Worm (Caenorhabditis elegans): ENCODE results near the gene W02F12.2.

W02F12.2 gene

DNA sequence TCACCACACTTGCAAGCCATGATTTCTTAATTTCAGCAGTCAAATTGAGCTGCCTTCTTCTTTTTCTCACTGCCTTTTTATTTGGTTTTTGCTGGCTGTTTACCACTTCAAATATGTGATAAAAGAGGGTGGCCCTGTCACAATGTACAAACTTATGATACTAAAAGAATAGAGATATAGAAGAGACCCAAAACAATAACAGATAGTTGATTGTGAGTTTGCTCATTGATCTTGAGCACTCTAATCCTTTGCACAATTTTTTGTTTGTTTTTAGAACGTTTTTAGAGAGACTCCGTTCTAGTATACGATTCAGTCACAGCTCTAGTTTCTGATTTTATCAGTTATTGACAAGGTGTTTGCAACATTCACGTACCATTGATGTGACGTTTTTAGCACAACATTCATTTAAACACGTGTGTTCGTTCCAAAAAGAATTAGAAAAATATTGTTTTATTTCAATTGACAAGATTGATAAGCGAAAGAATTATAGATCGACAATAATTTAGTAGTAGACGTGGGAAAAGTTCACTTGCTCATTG, 5.6 kb downstream of the W02F12.2 start, which contains the start of gene mtl-1:
Gene mtl-1, minus strand, starts transcription at position 51 of the 539 bp plus-strand sequence.
- TF ChIP-seq lin-39 (tag; optimal IDR thresholded peaks at IDR 0.05): no peak
- no peak for TF ChIP-seq zag-1 (tag; optimal IDR thresholded peaks at IDR 0.05)
- no peak for TF ChIP-seq egl-27 (tag; optimal IDR thresholded peaks at IDR 0.05)
- no peak for TF ChIP-seq sma-9 (GFP tag; optimal IDR thresholded peaks at IDR 0.05)
- TF ChIP-seq sma-9 (tag; optimal IDR thresholded peaks at IDR 0.05): no peak
- no peak for TF ChIP-seq nhr-21 (tag; optimal IDR thresholded peaks at IDR 0.05)
- no peak for TF ChIP-seq ama-1 (optimal IDR thresholded peaks at IDR 0.05)
- no peak for TF ChIP-seq F13H6.1 (tag; optimal IDR thresholded peaks at IDR 0.05)
- TF ChIP-seq fos-1 (tag; optimal IDR thresholded peaks at IDR 0.05): no peak
- TF ChIP-seq ZK546.5 (tag; optimal IDR thresholded peaks at IDR 0.05): no peak
- TF ChIP-seq unc-39 (tag; optimal IDR thresholded peaks at IDR 0.05): no peak
- no peak for TF ChIP-seq nhr-11 (tag; optimal IDR thresholded peaks at IDR 0.05)
- TF ChIP-seq ztf-1 (GFP tag; conservative IDR thresholded peaks at IDR 0.05): no peak
- no peak for TF ChIP-seq mbf-1 (tag; optimal IDR thresholded peaks at IDR 0.05)
- no peak for TF ChIP-seq skn-1 (tag; optimal IDR thresholded peaks at IDR 0.05)
- no peak for TF ChIP-seq nhr-10 (tag; optimal IDR thresholded peaks at IDR 0.05)
- no peak for TF ChIP-seq nhr-6 (tag; optimal IDR thresholded peaks at IDR 0.05)

ce11 chrV:6690075-6690474, 7.4 kb downstream of the W02F12.2 start:
- TF ChIP-seq nhr-23 (tag; optimal IDR thresholded peaks at IDR 0.05): no peak
- TF ChIP-seq sma-3 (GFP tag; optimal IDR thresholded peaks at IDR 0.05): peak; percentile 62
- TF ChIP-seq unc-62 (GFP tag; optimal IDR thresholded peaks at IDR 0.05): no peak
- peak; percentile 39 for TF ChIP-seq nhr-25 (tag; optimal IDR thresholded peaks at IDR 0.05)
- TF ChIP-seq snpc-4 (tag; optimal IDR thresholded peaks at IDR 0.05): no peak

- TF ChIP-seq elt-1 (tag; optimal IDR thresholded peaks at IDR 0.05): no peak
- TF ChIP-seq ZK546.5 (tag; optimal IDR thresholded peaks at IDR 0.05): no peak
- no peak for TF ChIP-seq elt-3 (tag; optimal IDR thresholded peaks at IDR 0.05)
- TF ChIP-seq lsy-2 (tag; optimal IDR thresholded peaks at IDR 0.05): no peak
- TF ChIP-seq ztf-1 (GFP tag; conservative IDR thresholded peaks at IDR 0.05): no peak
- no peak for TF ChIP-seq nhr-6 (tag; optimal IDR thresholded peaks at IDR 0.05)
- TF ChIP-seq ceh-16 (tag; optimal IDR thresholded peaks at IDR 0.05): no peak
- no peak for TF ChIP-seq sma-9 (GFP tag; optimal IDR thresholded peaks at IDR 0.05)
- TF ChIP-seq sma-9 (tag; optimal IDR thresholded peaks at IDR 0.05): no peak
- TF ChIP-seq nhr-11 (tag; optimal IDR thresholded peaks at IDR 0.05): no peak
- no peak for TF ChIP-seq alr-1 (tag; optimal IDR thresholded peaks at IDR 0.05)
- TF ChIP-seq egl-27 (tag; optimal IDR thresholded peaks at IDR 0.05): no peak
- TF ChIP-seq unc-62 (GFP tag; optimal IDR thresholded peaks at IDR 0.05): no peak
These were observed 9.1 kb downstream of the W02F12.2 start, which contains the start of gene K11G9.5 for ce11 chrV:6688392-6688791. Gene K11G9.5, minus strand, starts transcription at chrV:6688492.

ce11 chrV:6685963-6686362, 11.5 kb downstream of the W02F12.2 start:
- TF ChIP-seq unc-39 (tag; optimal IDR thresholded peaks at IDR 0.05) (no peak), ztf-4 (tag; optimal IDR thresholded peaks at IDR 0.05) (no peak), nhr-237 (tag; optimal IDR thresholded peaks at IDR 0.05) (no peak), elt-1 (tag; optimal IDR thresholded peaks at IDR 0.05) (no peak), sma-9 (GFP tag; optimal IDR thresholded peaks at IDR 0.05) (no peak), sma-9 (tag; optimal IDR thresholded peaks at IDR 0.05) (no peak), elt-3 (tag; optimal IDR thresholded peaks at IDR 0.05) (no peak), unc-55 (GFP tag; optimal IDR thresholded peaks at IDR 0.05) (no peak), crh-2 (tag; optimal IDR thresholded peaks at IDR 0.05) (no peak), lsy-2 (tag; optimal IDR thresholded peaks at IDR 0.05) (no peak), egl-27 (tag; optimal IDR thresholded peaks at IDR 0.05) (no peak), nhr-12 (tag; optimal IDR thresholded peaks at IDR 0.05) (no peak), alr-1 (tag; optimal IDR thresholded peaks at IDR 0.05) (no peak)

ce11 chrV:6685499-6685898, 12.0 kb downstream of the W02F12.2 start:
- TF ChIP-seq nhr-12 (tag; optimal IDR thresholded peaks at IDR 0.05) (no peak), nhr-11 (tag; optimal IDR thresholded peaks at IDR 0.05) (no peak), nhr-23 (tag; optimal IDR thresholded peaks at IDR 0.05) (no peak), sma-3 (GFP tag; optimal IDR thresholded peaks at IDR 0.05) (no peak), lsy-2 (tag; optimal IDR thresholded peaks at IDR 0.05) (no peak), elt-3 (tag; optimal IDR thresholded peaks at IDR 0.05) (no peak), egl-27 (tag; optimal IDR thresholded peaks at IDR 0.05) (no peak), aly-2 (tag; optimal IDR thresholded peaks at IDR 0.05) (no peak), C34F6.9 (tag; optimal IDR thresholded peaks at IDR 0.05) (no peak), nhr-129 (tag; optimal IDR thresholded peaks at IDR 0.05) (no peak), nhr-25 (tag; optimal IDR thresholded peaks at IDR 0.05) (no peak), zag-1 (tag; optimal IDR thresholded peaks at IDR 0.05) (no peak), sem-4 (tag; optimal IDR thresholded peaks at IDR 0.05) (no peak), nhr-21 (tag; optimal IDR thresholded peaks at IDR 0.05) (no peak), ceh-82 (tag; optimal IDR thresholded peaks at IDR 0.05) (no peak), mab-5 (tag; optimal IDR thresholded peaks at IDR 0.05) (no peak), R02D3.7 (tag; optimal IDR thresholded peaks at IDR 0.05) (no peak)
